Worm (Caenorhabditis elegans) whole organism, L3 larva: ENCODE measurements around the gene C26B9.1.

Source experiments
- aly-2 ChIP-seq: fragments of 150-350 bp; optimal IDR thresholded peaks from 2 replicates; lab custom pipeline; 2014; ENCODE audit warnings: missing biosample characterization, missing genetic modification characterization
- ceh-16 ChIP-seq: sonication (generic microtip); optimal IDR thresholded peaks from 2 replicates; lab custom pipeline; 2017; ENCODE audit warnings: missing biosample characterization, missing genetic modification characterization
- elt-2 ChIP-seq: sonication (generic microtip); optimal IDR thresholded peaks from 2 replicates; lab custom pipeline; 2016; ENCODE audit warnings: missing genetic modification reagents, mild to moderate bottlenecking, missing genetic modification characterization, missing compliant biosample characterization
- elt-3 ChIP-seq, 3 experiments: fragments of 150-350 bp in 1 of 3; sonication (generic microtip) in 2 of 3; optimal IDR thresholded peaks; 2 replicates in 2 of 3; 4 replicates in 1 of 3; lab custom pipeline; 2014 to 2017; ENCODE audit warnings: missing biosample characterization in 3 of 3, missing genetic modification characterization in 3 of 3
- lsy-12 ChIP-seq: sonication (generic microtip); optimal IDR thresholded peaks from 2 replicates; lab custom pipeline; 2016; ENCODE audit warnings: mild to moderate bottlenecking, missing genetic modification characterization, missing compliant biosample characterization
- mml-1 ChIP-seq: fragments of 150-350 bp; sonication (generic microtip); optimal IDR thresholded peaks from 3 replicates; lab custom pipeline; 2014; ENCODE audit warnings: missing biosample characterization, missing genetic modification characterization
- nhr-25 ChIP-seq: sonication (generic microtip); optimal IDR thresholded peaks from 2 replicates; lab custom pipeline; 2017; ENCODE audit warnings: missing biosample characterization, missing genetic modification characterization
- nhr-28 ChIP-seq: fragments of 150-350 bp; optimal IDR thresholded peaks from 2 replicates; lab custom pipeline; 2014; ENCODE audit warnings: missing biosample characterization, missing genetic modification characterization
- nhr-76 ChIP-seq: fragments of 150-350 bp; sonication (generic microtip); optimal IDR thresholded peaks from 5 replicates; lab custom pipeline; 2014; ENCODE audit warnings: missing biosample characterization, missing genetic modification characterization
- pha-4 ChIP-seq: fragments of 150-350 bp; optimal IDR thresholded peaks from 2 replicates; lab custom pipeline; 2014; ENCODE audit warnings: missing biosample characterization, missing genetic modification reagents, missing genetic modification characterization
- skn-1 ChIP-seq: fragments of 150-350 bp; optimal IDR thresholded peaks from 2 replicates; lab custom pipeline; 2014; ENCODE audit warnings: missing biosample characterization, missing genetic modification characterization
- unc-39 ChIP-seq: sonication (generic microtip); optimal IDR thresholded peaks from 4 replicates; lab custom pipeline; 2017; ENCODE audit warnings: missing biosample characterization, missing genetic modification characterization
- unc-62 ChIP-seq: fragments of 150-350 bp; sonication (generic microtip); optimal IDR thresholded peaks from 4 replicates; lab custom pipeline; 2014; ENCODE audit warnings: missing biosample characterization, missing genetic modification reagents, missing genetic modification characterization

ce11 chrX:5354022-5354876, 9.9 kb downstream of the C26B9.1 start, which contains the start of gene pfn-2:
- TF ChIP-seq elt-2 (tag; lab: Kevin White, UChicago) (peak; percentile 63), nhr-28 (tag; lab: Kevin White, UChicago) (no peak), unc-62 (GFP tag; lab: Kevin White, UChicago) (no peak), ceh-16 (tag; lab: Kevin White, UChicago) (no peak), unc-39 (tag; lab: Kevin White, UChicago) (no peak), nhr-25 (no peak), lsy-12 (no peak), elt-3 (tag; optimal IDR thresholded peaks at IDR 0.05; lab: Kevin White, UChicago) (no peak), mml-1 (tag; lab: Kevin White, UChicago) (no peak), nhr-76 (tag; lab: Kevin White, UChicago) (no peak), aly-2 (tag; lab: Kevin White, UChicago) (no peak), pha-4 (tag; lab: Kevin White, UChicago) (no peak), skn-1 (tag; lab: Kevin White, UChicago) (peak; percentile 7)
